Fruit fly (Drosophila melanogaster) whole organism, wandering third instar larva: ENCODE measurements around the gene Ifrd1.

Experiments used
- N ChIP-seq: fragments of >200 bp; optimal IDR thresholded peaks from 2 replicates; lab custom pipeline; 2018; ENCODE audit warnings: missing biosample characterization, missing external identifiers, missing genetic modification characterization
- Vsx2 ChIP-seq: fragments of 200-300, 225-300 bp; sonication (Bioruptor generic); optimal IDR thresholded peaks from 2 replicates; lab custom pipeline; 2018; ENCODE audit warnings: missing biosample characterization, missing genetic modification characterization; ENCODE audit not compliant: partially characterized antibody
- brk ChIP-seq: fragments of 200-800 bp; sonication (Bioruptor generic); optimal IDR thresholded peaks from 2 replicates; lab custom pipeline; 2016; ENCODE audit warnings: missing biosample characterization, mild to moderate bottlenecking, missing genetic modification characterization
- h ChIP-seq: fragments of 200-800 bp; sonication (Bioruptor generic); optimal IDR thresholded peaks from 3 replicates; lab custom pipeline; 2016; ENCODE audit warnings: missing biosample characterization, mild to moderate bottlenecking, missing genetic modification characterization
- sage ChIP-seq: fragments of 200-800 bp; sonication (Bioruptor generic); optimal IDR thresholded peaks from 2 replicates; lab custom pipeline; 2016; ENCODE audit warnings: missing biosample characterization, mild to moderate bottlenecking, missing genetic modification characterization

dm6 chr2L:2865560-2866309, 8.6 kb downstream of the Ifrd1 start:
- TF ChIP-seq brk (GFP tag; lab: Kevin White, UChicago) (no peak), h (GFP tag; lab: Kevin White, UChicago) (no peak), Vsx2 (GFP tag; lab: Kevin White, UChicago) (no peak), N (GFP tag; lab: Kevin White, UChicago) (no peak), sage (no peak)
